Fruit fly (Drosophila melanogaster) Kc167 (cell line): ENCODE results near the gene CG46307.

ENCODE experiments used
- Sin3A ChIP-seq: fragments of >200 bp; optimal IDR thresholded peaks from 2 replicates; lab custom pipeline; 2018; ENCODE audit warnings: missing external identifiers
- ttk ChIP-seq: sonication (Bioruptor generic); optimal IDR thresholded peaks from 2 replicates; lab custom pipeline; 2017; ENCODE audit warnings: missing external identifiers

DNA sequence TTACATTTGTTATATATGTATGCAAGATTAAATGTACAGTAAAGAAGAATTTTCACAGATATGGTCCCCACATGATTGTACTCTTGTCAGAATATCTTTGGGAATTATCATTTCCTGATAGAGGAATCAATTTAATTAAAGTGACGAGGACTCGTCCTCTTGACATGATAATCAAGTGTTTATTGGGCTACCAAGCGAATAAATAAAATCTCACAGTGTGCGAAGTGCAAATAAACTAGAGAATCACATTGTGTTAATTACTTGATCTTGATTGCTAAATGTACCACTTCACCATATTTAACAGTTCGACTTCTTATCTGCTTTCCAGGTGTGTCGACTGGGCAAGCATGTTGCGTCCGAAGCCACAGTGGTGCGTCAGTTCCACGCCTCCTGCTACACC is 65.5 kb downstream of the CG46307 start:
- TF ChIP-seq Sin3A (lab: Kevin White, UChicago) (no peak), ttk (lab: Kevin White, UChicago) (no peak)
